Worm (Caenorhabditis elegans): ENCODE results near the gene ZC239.20.
"Not testable (repeated sequence)": the region's sequence is repeated elsewhere in the genome, so short reads cannot be mapped to it uniquely, and the experiment has no call there.

ce11 chrII:3189038-3189437, 17.3 kb downstream of the ZC239.20 start, which contains the start of gene Y27F2A.11:
- not testable (repeated sequence) for TF ChIP-seq pha-4 (tag; optimal IDR thresholded peaks at IDR 0.05); F13H6.1 (tag; optimal IDR thresholded peaks at IDR 0.05); hlh-30 (tag; optimal IDR thresholded peaks at IDR 0.05; ENCODE audit: insufficient read depth); ceh-9 (tag; optimal IDR thresholded peaks at IDR 0.05); ceh-31 (tag; optimal IDR thresholded peaks at IDR 0.05); ceh-2 (tag; optimal IDR thresholded peaks at IDR 0.05); pag-3 (tag; optimal IDR thresholded peaks at IDR 0.05; ENCODE audit: borderline replicate concordance); ama-1 (optimal IDR thresholded peaks at IDR 0.05)

Measured in whole organism, late embryonic.